Worm (Caenorhabditis elegans): Measurements from ENCODE around the gene pax-1.

DNA sequence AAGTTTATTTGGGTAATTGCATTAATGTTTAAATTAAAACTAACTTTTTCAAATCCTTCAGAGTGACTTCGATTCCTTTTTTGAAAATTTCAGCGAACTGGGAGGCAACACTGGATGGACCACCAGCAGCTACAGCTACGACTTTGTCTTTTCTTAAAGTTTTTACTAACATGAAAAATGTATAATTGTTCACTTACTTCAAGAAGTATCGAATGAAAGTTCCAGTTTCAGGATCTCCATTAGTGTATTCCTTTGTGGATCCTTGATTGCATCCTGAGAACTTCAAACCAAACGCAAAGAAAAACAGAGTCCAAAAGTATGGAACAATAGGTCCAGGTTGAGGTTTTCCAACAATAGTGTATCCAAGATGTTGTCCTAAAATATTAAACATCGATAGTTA, 27.7 kb upstream of the pax-1 start:
- no peak for TF ChIP-seq pha-4 (tag; optimal IDR thresholded peaks at IDR 0.05)
- TF ChIP-seq unc-62 (GFP tag; optimal IDR thresholded peaks at IDR 0.05) = no peak
